Fruit fly (Drosophila melanogaster): ENCODE data around the gene MKP-4.

Gene MKP-4

DNA sequence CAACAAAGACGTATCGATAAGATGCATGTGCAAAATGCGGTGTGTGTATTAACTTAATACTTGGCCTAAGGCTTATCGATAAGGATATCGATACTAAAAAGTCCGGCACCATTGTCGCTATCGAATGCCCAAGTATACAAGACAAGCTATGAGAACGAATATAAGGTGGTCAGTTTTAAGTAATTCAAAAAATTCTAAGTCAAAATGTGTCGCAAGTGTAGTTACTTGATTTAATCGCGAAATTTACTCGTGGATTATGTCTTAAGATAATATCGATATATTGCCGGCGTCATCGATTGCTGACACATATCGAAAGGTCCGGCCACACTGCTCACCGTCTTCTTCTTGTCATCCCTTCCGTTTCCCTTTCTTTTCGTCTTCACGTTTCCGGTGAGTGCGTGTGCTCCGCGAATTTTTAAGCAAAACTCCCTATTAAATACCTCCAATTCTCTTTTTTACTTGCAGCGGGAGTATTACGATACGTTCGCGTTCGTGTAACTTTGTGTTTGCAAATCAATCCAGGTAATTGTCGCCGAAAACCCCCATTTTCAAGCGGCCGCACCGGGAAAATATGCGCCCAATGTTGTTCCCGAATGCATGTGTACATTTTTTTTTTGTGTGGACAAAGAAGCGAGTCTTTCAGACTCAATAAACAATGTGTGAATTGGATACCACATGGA lies 25.1 kb upstream of the MKP-4 start, which contains the start of gene RpS10b (continued):
- TF ChIP-seq da (GFP tag; optimal IDR thresholded peaks at IDR 0.05): peak; percentile 93
- TF ChIP-seq jumu (GFP tag; optimal IDR thresholded peaks at IDR 0.05): peak; percentile 73
- no peak for TF ChIP-seq abd-A (tag; optimal IDR thresholded peaks at IDR 0.05)
- TF ChIP-seq gsb (GFP tag; IDR thresholded peaks at IDR 0.05): peak; percentile 56; the same call in 1 of the 2 replicates
- TF ChIP-seq CG31388 (GFP tag; optimal IDR thresholded peaks at IDR 0.05): peak; percentile 29
- TF ChIP-seq bsh (GFP tag; optimal IDR thresholded peaks at IDR 0.05): peak; percentile 65 to 71
- peak; percentile 96 for TF ChIP-seq CG4328 (GFP tag; optimal IDR thresholded peaks at IDR 0.05)
- TF ChIP-seq CG6791 (GFP tag; IDR thresholded peaks at IDR 0.05; ENCODE audit: partially characterized antibody): peak; percentile 87
- TF ChIP-seq Dad (GFP tag; optimal IDR thresholded peaks at IDR 0.05): peak; percentile 89
- peak; percentile 91 for TF ChIP-seq CG13287 (GFP tag; IDR thresholded peaks at IDR 0.05; ENCODE audit: partially characterized antibody)
- TF ChIP-seq ERR (GFP tag; optimal IDR thresholded peaks at IDR 0.05): peak; percentile 40
- peak; percentile 92 for TF ChIP-seq CG18599 (GFP tag; optimal IDR thresholded peaks at IDR 0.05)
- TF ChIP-seq grn (GFP tag; optimal IDR thresholded peaks at IDR 0.05): peak; percentile 79
- 0 out of 3 replicates have a peak, but pooled peaks have one; percentile 51 for TF ChIP-seq CG2199 (GFP tag; IDR thresholded peaks at IDR 0.05)
- peak; percentile 65 for TF ChIP-seq CG2120 (GFP tag; optimal IDR thresholded peaks at IDR 0.05)
- peak; percentile 82 for TF ChIP-seq pzg (GFP tag; optimal IDR thresholded peaks at IDR 0.05)
- TF ChIP-seq run (tag; optimal IDR thresholded peaks at IDR 0.05): peak; percentile 70
- peak; percentile 96 for TF ChIP-seq sens (GFP tag)
- peak; percentile 85 for TF ChIP-seq HLH54F (GFP tag; optimal IDR thresholded peaks at IDR 0.05)
- TF ChIP-seq CG2202 (tag; optimal IDR thresholded peaks at IDR 0.05): peak; percentile 84
- peak; percentile 83 for TF ChIP-seq seq (GFP tag; IDR thresholded peaks at IDR 0.05)
- TF ChIP-seq CG17912 (GFP tag; optimal IDR thresholded peaks at IDR 0.05): peak; percentile 95
- peak; percentile 95 for TF ChIP-seq CG18619 (GFP tag; optimal IDR thresholded peaks at IDR 0.05)
- peak; percentile 56 for TF ChIP-seq Dek (tag; optimal IDR thresholded peaks at IDR 0.05)
- peak; percentile 88 for TF ChIP-seq bbx (GFP tag; IDR thresholded peaks at IDR 0.05; ENCODE audit: partially characterized antibody)
- TF ChIP-seq wdn (GFP tag; IDR thresholded peaks at IDR 0.05): peak; percentile 72
- TF ChIP-seq NC2α (GFP tag; optimal IDR thresholded peaks at IDR 0.05): peak; percentile 94
- TF ChIP-seq Adf1 (GFP tag; IDR thresholded peaks at IDR 0.05): peak; percentile 32; the same call in 1 of the 2 replicates
- peak; percentile 89 for TF ChIP-seq tna (GFP tag; IDR thresholded peaks at IDR 0.05; ENCODE audit: partially characterized antibody)
- peak; percentile 53 for TF ChIP-seq CG15479 (GFP tag; optimal IDR thresholded peaks at IDR 0.05)
- peak; percentile 81 for TF ChIP-seq Fer2 (tag; optimal IDR thresholded peaks at IDR 0.05)
- TF ChIP-seq CG6765 (GFP tag; optimal IDR thresholded peaks at IDR 0.05): peak; percentile 97
- peak; percentile 22; the same call in 1 of the 2 replicates for TF ChIP-seq peb (GFP tag; IDR thresholded peaks at IDR 0.05)
- peak; percentile 34; the same call in 1 of the 2 replicates for TF ChIP-seq Drgx (GFP tag; IDR thresholded peaks at IDR 0.05)
- TF ChIP-seq CG15073 (GFP tag; optimal IDR thresholded peaks at IDR 0.05): no peak
- peak; percentile 81 for TF ChIP-seq trh (GFP tag; optimal IDR thresholded peaks at IDR 0.05)
- TF ChIP-seq Optix (GFP tag; IDR thresholded peaks at IDR 0.05): peak; percentile 78
- TF ChIP-seq tap (tag; optimal IDR thresholded peaks at IDR 0.05): peak; percentile 60
- peak; percentile 89 for TF ChIP-seq sens-2 (GFP tag; IDR thresholded peaks at IDR 0.05)
- peak; percentile 42; the same call in 1 of the 2 replicates for TF ChIP-seq MBD-R2 (GFP tag; IDR thresholded peaks at IDR 0.05)
- TF ChIP-seq org-1 (GFP tag; optimal IDR thresholded peaks at IDR 0.05): peak; percentile 91
- peak; percentile 32; the same call in 1 of the 2 replicates for TF ChIP-seq danr (GFP tag; IDR thresholded peaks at IDR 0.05)
- TF ChIP-seq CG12155 (GFP tag; optimal IDR thresholded peaks at IDR 0.05): peak; percentile 62
- TF ChIP-seq Asciz (GFP tag; optimal IDR thresholded peaks at IDR 0.05): peak; percentile 94
- peak; percentile 81 for TF ChIP-seq CG17359 (tag; optimal IDR thresholded peaks at IDR 0.05)
- TF ChIP-seq CHES-1-like (GFP tag; optimal IDR thresholded peaks at IDR 0.05): peak; percentile 94
- TF ChIP-seq nerfin-2 (GFP tag; IDR thresholded peaks at IDR 0.05; ENCODE audit: partially characterized antibody): peak; percentile 86
- peak; percentile 73 for TF ChIP-seq Camta (GFP tag; optimal IDR thresholded peaks at IDR 0.05)
- TF ChIP-seq BEAF-32 (GFP tag; optimal IDR thresholded peaks at IDR 0.05): peak; percentile 98

All from whole organism, embryonic.